Worm (Caenorhabditis elegans) whole organism, young adult: ENCODE results near the gene oxi-1.
A peak's percentile ranks its signal among the peaks of the same experiment; 100 is the strongest.

ENCODE experiments used
- B0261.1 ChIP-seq: sonication (generic microtip); optimal IDR thresholded peaks from 2 replicates; lab custom pipeline; 2016; ENCODE audit warnings: mild to moderate bottlenecking, missing genetic modification characterization, moderate library complexity, missing compliant biosample characterization
- C17E4.6 ChIP-seq: fragments of 200-800 bp; sonication (Bioruptor generic); IDR thresholded peaks from 2 replicates; pipeline ENCODE4 v1.3.6; 2022; ENCODE audit warnings: missing genetic modification reagents, missing genetic modification characterization, missing compliant biosample characterization
- F10E7.11 ChIP-seq: sonication (generic microtip); optimal IDR thresholded peaks from 2 replicates; lab custom pipeline; 2017; ENCODE audit warnings: mild to moderate bottlenecking, missing genetic modification characterization, moderate library complexity, missing compliant biosample characterization
- F23B12.7 ChIP-seq: sonication (generic microtip); optimal IDR thresholded peaks from 2 replicates; lab custom pipeline; 2017; ENCODE audit warnings: missing genetic modification characterization, mild to moderate bottlenecking, missing compliant biosample characterization, antibody characterized with exemption, moderate library complexity; ENCODE audit not compliant: insufficient read depth
- F57A8.1 ChIP-seq: fragments of 200-800 bp; sonication (Bioruptor generic); optimal IDR thresholded peaks from 2 replicates; lab custom pipeline; 2018; ENCODE audit warnings: mild to moderate bottlenecking, missing genetic modification characterization, moderate library complexity, missing compliant biosample characterization
- T07F8.4 ChIP-seq: sonication (generic microtip); optimal IDR thresholded peaks from 2 replicates; lab custom pipeline; 2016; ENCODE audit warnings: mild to moderate bottlenecking, missing genetic modification characterization, moderate library complexity, missing compliant biosample characterization
- T26A5.8 ChIP-seq: sonication (generic microtip); optimal IDR thresholded peaks from 2 replicates; lab custom pipeline; 2016; ENCODE audit warnings: missing genetic modification characterization, missing compliant biosample characterization
- Y53F4B.3 ChIP-seq: fragments of 200-800 bp; sonication (Bioruptor generic); IDR thresholded peaks from 2 replicates; pipeline ENCODE4 v1.3.6; 2022; ENCODE audit warnings: missing genetic modification reagents, missing genetic modification characterization, missing compliant biosample characterization
- Y56A3A.18 ChIP-seq: fragments of 200-800 bp; sonication (Bioruptor generic); IDR thresholded peaks from 2 replicates; pipeline ENCODE4 v1.3.6; 2022; ENCODE audit warnings: missing genetic modification reagents, missing genetic modification characterization, missing compliant biosample characterization
- Y95B8A.8 ChIP-seq: fragments of 200-800 bp; sonication (Bioruptor generic); IDR thresholded peaks from 2 replicates; pipeline ENCODE4 v1.3.6; 2022; ENCODE audit warnings: missing genetic modification reagents, missing genetic modification characterization, missing compliant biosample characterization
- ZK185.1 ChIP-seq: sonication (generic microtip); optimal IDR thresholded peaks from 2 replicates; lab custom pipeline; 2016; ENCODE audit warnings: mild to moderate bottlenecking, missing genetic modification characterization, missing compliant biosample characterization; ENCODE audit not compliant: poor library complexity, severe bottlenecking
- ama-1 ChIP-seq, 3 experiments: fragments of 150-350 bp in 1 of 3; sonication (generic microtip) in 2 of 3; optimal IDR thresholded peaks; 2 replicates each; lab custom pipeline; 2014 to 2018; ENCODE audit warnings: missing biosample characterization in 2 of 3, missing genetic modification characterization in 2 of 3, missing genetic modification reagents in 2 of 3
- attf-5 ChIP-seq: fragments of 200-800 bp; sonication (Bioruptor generic); optimal IDR thresholded peaks from 2 replicates; lab custom pipeline; 2018; ENCODE audit warnings: mild to moderate bottlenecking, missing genetic modification characterization, missing compliant biosample characterization
- attf-6 ChIP-seq: fragments of 200-800 bp; sonication (Bioruptor generic); IDR thresholded peaks from 2 replicates; pipeline ENCODE4 v1.3.6; 2022; ENCODE audit warnings: missing genetic modification reagents, missing genetic modification characterization, missing compliant biosample characterization
- bed-1 ChIP-seq: fragments of 200-800 bp; sonication (Bioruptor generic); IDR thresholded peaks from 2 replicates; pipeline ENCODE4 v1.3.6; 2022; ENCODE audit warnings: missing genetic modification reagents, missing genetic modification characterization, missing compliant biosample characterization
- bed-2 ChIP-seq: fragments of 200-800 bp; sonication (Bioruptor generic); IDR thresholded peaks from 2 replicates; pipeline ENCODE4 v1.3.6; 2022; ENCODE audit warnings: missing genetic modification reagents, missing genetic modification characterization, missing compliant biosample characterization
- ceh-27 ChIP-seq: fragments of 200-800 bp; sonication (Bioruptor generic); optimal IDR thresholded peaks from 2 replicates; lab custom pipeline; 2018; ENCODE audit warnings: mild to moderate bottlenecking, missing genetic modification characterization, moderate library complexity, missing compliant biosample characterization
- chd-7 ChIP-seq: sonication (generic microtip); optimal IDR thresholded peaks from 2 replicates; lab custom pipeline; 2016; ENCODE audit warnings: mild to moderate bottlenecking, missing genetic modification characterization, moderate library complexity, missing compliant biosample characterization
- die-1 ChIP-seq: sonication (generic microtip); optimal IDR thresholded peaks from 2 replicates; lab custom pipeline; 2016; ENCODE audit warnings: missing genotype, mild to moderate bottlenecking, missing genetic modification characterization, missing compliant biosample characterization
- efl-1 ChIP-seq: fragments of 150-350 bp; optimal IDR thresholded peaks from 2 replicates; lab custom pipeline; 2014; ENCODE audit warnings: missing biosample characterization, missing genetic modification reagents, missing genetic modification characterization
- ekl-4 ChIP-seq: fragments of 200-800 bp; sonication (Bioruptor generic); IDR thresholded peaks from 2 replicates; pipeline ENCODE4 v1.3.6; 2022; ENCODE audit warnings: missing genetic modification reagents, missing genetic modification characterization, missing compliant biosample characterization
- fkh-3 ChIP-seq: sonication (generic microtip); optimal IDR thresholded peaks from 2 replicates; lab custom pipeline; 2016; ENCODE audit warnings: mild to moderate bottlenecking, missing genetic modification characterization, missing compliant biosample characterization
- hmg-1.2 ChIP-seq: fragments of 200-800 bp; sonication (Bioruptor generic); IDR thresholded peaks from 2 replicates; pipeline ENCODE4 v1.3.6; 2022; ENCODE audit warnings: missing genetic modification reagents, missing genetic modification characterization, missing compliant biosample characterization
- hrde-1 ChIP-seq: sonication (generic microtip); optimal IDR thresholded peaks from 2 replicates; lab custom pipeline; 2016; ENCODE audit warnings: missing genetic modification characterization, mild to moderate bottlenecking, missing compliant biosample characterization, moderate library complexity, missing genotype, missing genetic modification reagents, borderline replicate concordance
- hsf-1 ChIP-seq: fragments of 200-800 bp; sonication (Bioruptor generic); IDR thresholded peaks from 2 replicates; pipeline ENCODE4 v1.3.6; 2022; ENCODE audit warnings: missing genetic modification reagents, missing genetic modification characterization, missing compliant biosample characterization
- let-526 ChIP-seq: fragments of 200-800 bp; sonication (Bioruptor generic); IDR thresholded peaks from 2 replicates; pipeline ENCODE4 v1.3.6; 2022; ENCODE audit warnings: missing genetic modification reagents, missing genetic modification characterization, missing compliant biosample characterization
- lin-26 ChIP-seq: fragments of 200-800 bp; sonication (Bioruptor generic); IDR thresholded peaks from 2 replicates; pipeline ENCODE4 v1.3.6; 2022; ENCODE audit warnings: missing genetic modification reagents, missing genetic modification characterization, missing compliant biosample characterization
- lsy-27 ChIP-seq: sonication (generic microtip); optimal IDR thresholded peaks from 2 replicates; lab custom pipeline; 2017; ENCODE audit warnings: missing genetic modification characterization, mild to moderate bottlenecking, missing compliant biosample characterization, antibody characterized with exemption, missing genotype, borderline replicate concordance; ENCODE audit not compliant: insufficient read depth
- madf-8 ChIP-seq: fragments of 200-800 bp; sonication (Bioruptor generic); conservative IDR thresholded peaks from 2 replicates; pipeline ENCODE4 v1.3.6; 2022; ENCODE audit warnings: missing genetic modification reagents, missing genetic modification characterization, missing compliant biosample characterization
- nfya-1 ChIP-seq: sonication (generic microtip); optimal IDR thresholded peaks from 2 replicates; lab custom pipeline; 2017; ENCODE audit warnings: antibody characterized with exemption, missing compliant biosample characterization, missing genetic modification characterization, borderline replicate concordance; ENCODE audit not compliant: insufficient read depth
- nfya-2 ChIP-seq: fragments of 200-800 bp; sonication (Bioruptor generic); IDR thresholded peaks from 2 replicates; pipeline ENCODE4 v1.3.6; 2022; ENCODE audit warnings: missing genetic modification reagents, missing genetic modification characterization, missing compliant biosample characterization
- nhr-120 ChIP-seq: fragments of 200-800 bp; sonication (Bioruptor generic); IDR thresholded peaks from 2 replicates; pipeline ENCODE4 v1.3.6; 2022; ENCODE audit warnings: missing genetic modification characterization, missing compliant biosample characterization
- nhr-179 ChIP-seq: sonication (generic microtip); optimal IDR thresholded peaks from 2 replicates; lab custom pipeline; 2016; ENCODE audit warnings: mild to moderate bottlenecking, missing genetic modification characterization, missing compliant biosample characterization
- nhr-80 ChIP-seq: sonication (generic microtip); optimal IDR thresholded peaks from 2 replicates; lab custom pipeline; 2016; ENCODE audit warnings: missing genetic modification characterization, missing compliant biosample characterization
- pbrm-1 ChIP-seq: fragments of 200-800 bp; sonication (Bioruptor generic); IDR thresholded peaks from 2 replicates; pipeline ENCODE4 v1.3.6; 2022; ENCODE audit warnings: missing genetic modification reagents, missing genetic modification characterization, missing compliant biosample characterization
- pha-4 ChIP-seq: fragments of 150-350 bp; sonication (generic microtip); optimal IDR thresholded peaks from 2 replicates; lab custom pipeline; 2014; ENCODE audit warnings: missing biosample characterization, missing genetic modification reagents, missing genetic modification characterization
- rpc-1 ChIP-seq, 2 experiments: fragments of 150-350 bp in 1 of 2; sonication (generic microtip) in 1 of 2; optimal IDR thresholded peaks; 2 replicates each; lab custom pipeline; 2014 to 2018; ENCODE audit warnings: missing biosample characterization in 1 of 2, missing genetic modification characterization in 1 of 2, missing genetic modification reagents in 1 of 2, missing genotype in 1 of 2
- sdz-38 ChIP-seq: sonication (generic microtip); optimal IDR thresholded peaks from 2 replicates; lab custom pipeline; 2016; ENCODE audit warnings: missing genotype, missing genetic modification characterization, missing compliant biosample characterization
- sea-2 ChIP-seq: fragments of 200-800 bp; sonication (Bioruptor generic); IDR thresholded peaks from 2 replicates; pipeline ENCODE4 v1.3.6; 2022; ENCODE audit warnings: missing genetic modification characterization, missing compliant biosample characterization
- snpc-1.3 ChIP-seq: sonication (generic microtip); optimal IDR thresholded peaks from 2 replicates; lab custom pipeline; 2017; ENCODE audit warnings: missing genetic modification characterization, mild to moderate bottlenecking, missing compliant biosample characterization, antibody characterized with exemption, moderate library complexity, missing genotype, missing genetic modification reagents; ENCODE audit not compliant: insufficient read depth
- snpc-4 ChIP-seq, 5 experiments: fragments of 150-350 bp in 1 of 5; sonication (generic microtip) in 4 of 5; optimal IDR thresholded peaks; 2 replicates each; lab custom pipeline; 2014 to 2018; ENCODE audit warnings: missing genetic modification characterization in 5 of 5, missing biosample characterization in 3 of 5, antibody characterized with exemption in 2 of 5, mild to moderate bottlenecking in 2 of 5, missing compliant biosample characterization in 2 of 5, missing genotype in 2 of 5, moderate library complexity in 2 of 5, missing genetic modification reagents in 1 of 5
- somi-1 ChIP-seq: fragments of 200-800 bp; sonication (Bioruptor generic); optimal IDR thresholded peaks from 2 replicates; lab custom pipeline; 2018; ENCODE audit warnings: mild to moderate bottlenecking, missing genetic modification characterization, missing compliant biosample characterization
- xnd-1 ChIP-seq: sonication (generic microtip); optimal IDR thresholded peaks from 2 replicates; lab custom pipeline; 2016; ENCODE audit warnings: missing genotype, missing genetic modification reagents, missing genetic modification characterization, missing compliant biosample characterization
- zim-3 ChIP-seq: sonication (generic microtip); optimal IDR thresholded peaks from 2 replicates; lab custom pipeline; 2017; ENCODE audit warnings: mild to moderate bottlenecking, missing genetic modification characterization, moderate library complexity, missing compliant biosample characterization
- ztf-3 ChIP-seq: fragments of 200-800 bp; sonication (Bioruptor generic); optimal IDR thresholded peaks from 2 replicates; lab custom pipeline; 2018; ENCODE audit warnings: mild to moderate bottlenecking, missing genetic modification characterization, missing compliant biosample characterization
- ztf-6 ChIP-seq: fragments of 200-800 bp; sonication (Bioruptor generic); IDR thresholded peaks from 2 replicates; pipeline ENCODE4 v1.3.6; 2022; ENCODE audit warnings: missing genetic modification reagents, missing genetic modification characterization, missing compliant biosample characterization

Gene oxi-1

DNA sequence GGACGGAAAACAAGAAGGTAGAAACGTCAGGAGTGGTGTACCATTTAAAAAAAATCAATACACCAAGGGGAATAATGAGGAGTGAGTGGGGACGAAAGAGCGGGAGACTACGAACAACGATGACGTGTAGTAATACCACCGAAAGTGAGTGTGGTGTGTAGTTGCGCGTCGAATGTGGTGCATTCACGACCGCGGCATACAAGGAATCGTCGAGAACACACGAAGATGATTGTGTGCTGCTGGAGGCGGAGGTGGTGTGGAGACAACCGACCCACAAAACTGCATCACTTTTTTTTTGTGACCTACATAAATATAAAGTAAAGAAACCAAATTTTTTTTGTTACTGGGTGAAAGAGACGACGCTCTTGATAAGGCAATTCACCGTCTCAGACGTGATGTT is 39.7 kb upstream of the oxi-1 start (continued):
- TF ChIP-seq nfya-1 (tag; lab: Kevin White, UChicago) (no peak), T07F8.4 (tag; lab: Kevin White, UChicago) (no peak), bed-2 (GFP tag; lab: Robert Waterston, UW) (no peak), sdz-38 (tag; lab: Kevin White, UChicago) (no peak), ZK185.1 (peak; percentile 69), attf-5 (GFP tag; lab: Kevin White, UChicago) (peak; percentile 49), nhr-80 (tag; lab: Kevin White, UChicago) (peak; percentile 71), sea-2 (GFP tag; lab: Robert Waterston, UW) (no peak), pbrm-1 (0 out of 2 replicates have a peak, but pooled peaks have one; percentile 22), zim-3 (no peak), snpc-1.3 (no peak), nhr-120 (GFP tag; lab: Robert Waterston, UW) (no peak), xnd-1 (tag; lab: Kevin White, UChicago) (no peak), lsy-27 (tag; lab: Kevin White, UChicago) (no peak), fkh-3 (no peak), ztf-6 (GFP tag; lab: Robert Waterston, UW) (no peak), efl-1 (no peak), hmg-1.2 (GFP tag; lab: Robert Waterston, UW) (peak; percentile 43), somi-1 (no peak), ceh-27 (GFP tag; lab: Kevin White, UChicago) (peak; percentile 66), Y95B8A.8 (GFP tag; lab: Robert Waterston, UW) (0 out of 2 replicates have a peak, but pooled peaks have one; percentile 34), madf-8 (no peak), T26A5.8 (tag; lab: Kevin White, UChicago) (no peak), ekl-4 (GFP tag; lab: Robert Waterston, UW) (peak; percentile 50; the same call in 1 of the 2 replicates), bed-1 (GFP tag; lab: Robert Waterston, UW) (no peak), snpc-4 (GFP tag; optimal IDR thresholded peaks at IDR 0.05; lab: Kevin White, UChicago) (peak; percentile 5), snpc-4 (tag; optimal IDR thresholded peaks at IDR 0.05; lab: Kevin White, UChicago) (peak in 2 of 4 experiments; percentile 30 to 31), F10E7.11 (no peak), ama-1 (optimal IDR thresholded peaks at IDR 0.05; lab: Kevin White, UChicago) (no peak), ama-1 (GFP tag; optimal IDR thresholded peaks at IDR 0.05; lab: Kevin White, UChicago) (no peak), ztf-3 (GFP tag; lab: Kevin White, UChicago) (no peak), F23B12.7 (no peak), Y56A3A.18 (GFP tag; lab: Robert Waterston, UW) (no peak), chd-7 (tag; lab: Kevin White, UChicago) (no peak), pha-4 (no peak), nfya-2 (GFP tag; lab: Robert Waterston, UW) (no peak), lin-26 (GFP tag; lab: Robert Waterston, UW) (peak; percentile 36; the same call in 1 of the 2 replicates), Y53F4B.3 (GFP tag; lab: Robert Waterston, UW) (no peak), attf-6 (GFP tag; lab: Robert Waterston, UW) (no peak), hsf-1 (GFP tag; lab: Robert Waterston, UW) (peak; percentile 74), die-1 (tag; lab: Kevin White, UChicago) (peak; percentile 24), rpc-1 (optimal IDR thresholded peaks at IDR 0.05; lab: Kevin White, UChicago) (no peak), rpc-1 (tag; optimal IDR thresholded peaks at IDR 0.05; lab: Kevin White, UChicago) (no peak), F57A8.1 (GFP tag; lab: Kevin White, UChicago) (no peak), nhr-179 (no peak), hrde-1 (no peak), B0261.1 (tag; lab: Kevin White, UChicago) (no peak), let-526 (GFP tag; lab: Robert Waterston, UW) (peak; percentile 14; the same call in 1 of the 2 replicates), C17E4.6 (no peak)
